Worm (Caenorhabditis elegans) whole organism, young adult: Measurements from ENCODE around the gene C13B4.1.

ENCODE experiments used
- B0019.2 ChIP-seq: fragments of 200-800 bp; sonication (Bioruptor generic); conservative IDR thresholded peaks from 2 replicates; pipeline ENCODE4 v1.3.6; 2022; ENCODE audit warnings: missing genetic modification reagents, missing genetic modification characterization, missing compliant biosample characterization
- C06A6.2 ChIP-seq: fragments of 200-800 bp; sonication (Bioruptor generic); conservative IDR thresholded peaks from 2 replicates; pipeline ENCODE4 v1.3.6; 2022; ENCODE audit warnings: missing genetic modification characterization, missing compliant biosample characterization
- C17E4.6 ChIP-seq: fragments of 200-800 bp; sonication (Bioruptor generic); IDR thresholded peaks from 2 replicates; pipeline ENCODE4 v1.3.6; 2022; ENCODE audit warnings: missing genetic modification reagents, missing genetic modification characterization, missing compliant biosample characterization
- F10E7.11 ChIP-seq: sonication (generic microtip); optimal IDR thresholded peaks from 2 replicates; lab custom pipeline; 2017; ENCODE audit warnings: mild to moderate bottlenecking, missing genetic modification characterization, moderate library complexity, missing compliant biosample characterization
- F52B5.7 ChIP-seq: sonication (generic microtip); optimal IDR thresholded peaks from 2 replicates; lab custom pipeline; 2016; ENCODE audit warnings: mild to moderate bottlenecking, missing genetic modification characterization, missing compliant biosample characterization
- F57A8.1 ChIP-seq: fragments of 200-800 bp; sonication (Bioruptor generic); optimal IDR thresholded peaks from 2 replicates; lab custom pipeline; 2018; ENCODE audit warnings: mild to moderate bottlenecking, missing genetic modification characterization, moderate library complexity, missing compliant biosample characterization
- T07F8.4 ChIP-seq: sonication (generic microtip); optimal IDR thresholded peaks from 2 replicates; lab custom pipeline; 2016; ENCODE audit warnings: mild to moderate bottlenecking, missing genetic modification characterization, moderate library complexity, missing compliant biosample characterization
- T26A5.8 ChIP-seq: sonication (generic microtip); optimal IDR thresholded peaks from 2 replicates; lab custom pipeline; 2016; ENCODE audit warnings: missing genetic modification characterization, missing compliant biosample characterization
- ZK185.1 ChIP-seq: sonication (generic microtip); optimal IDR thresholded peaks from 2 replicates; lab custom pipeline; 2016; ENCODE audit warnings: mild to moderate bottlenecking, missing genetic modification characterization, missing compliant biosample characterization; ENCODE audit not compliant: poor library complexity, severe bottlenecking
- atf-7 ChIP-seq: sonication (generic microtip); optimal IDR thresholded peaks from 2 replicates; lab custom pipeline; 2017; ENCODE audit warnings: mild to moderate bottlenecking, missing genetic modification characterization, missing compliant biosample characterization
- attf-3 ChIP-seq: fragments of 200-800 bp; sonication (Bioruptor generic); conservative IDR thresholded peaks from 2 replicates; pipeline ENCODE4 v1.3.6; 2022; ENCODE audit warnings: missing genetic modification reagents, missing genetic modification characterization, missing compliant biosample characterization
- attf-6 ChIP-seq: fragments of 200-800 bp; sonication (Bioruptor generic); IDR thresholded peaks from 2 replicates; pipeline ENCODE4 v1.3.6; 2022; ENCODE audit warnings: missing genetic modification reagents, missing genetic modification characterization, missing compliant biosample characterization
- cebp-1 ChIP-seq, 2 experiments: fragments of 200-800 bp in 1 of 2; sonication (Bioruptor generic) in 1 of 2; sonication (generic microtip) in 1 of 2; IDR thresholded peaks in 1 of 2; optimal IDR thresholded peaks in 1 of 2; 2 replicates each; pipeline versions ENCODE4 v1.3.6 to Lab custom; 2017 to 2022; ENCODE audit warnings: missing compliant biosample characterization in 2 of 2, missing genetic modification characterization in 2 of 2, mild to moderate bottlenecking in 1 of 2, missing genetic modification reagents in 1 of 2, moderate library complexity in 1 of 2
- ceh-91 ChIP-seq: fragments of 200-800 bp; sonication (Bioruptor generic); IDR thresholded peaks from 2 replicates; pipeline ENCODE4 v1.3.6; 2022; ENCODE audit warnings: missing genetic modification reagents, missing genetic modification characterization, missing compliant biosample characterization
- die-1 ChIP-seq: sonication (generic microtip); optimal IDR thresholded peaks from 2 replicates; lab custom pipeline; 2016; ENCODE audit warnings: missing genotype, mild to moderate bottlenecking, missing genetic modification characterization, missing compliant biosample characterization
- dox-1 ChIP-seq: fragments of 200-800 bp; sonication (Bioruptor generic); IDR thresholded peaks from 2 replicates; pipeline ENCODE4 v1.3.6; 2022; ENCODE audit warnings: missing genetic modification reagents, missing genetic modification characterization, missing compliant biosample characterization
- egrh-3 ChIP-seq: fragments of 200-800 bp; sonication (Bioruptor generic); IDR thresholded peaks from 2 replicates; pipeline ENCODE4 v1.3.6; 2022; ENCODE audit warnings: missing genetic modification reagents, missing genetic modification characterization, missing compliant biosample characterization
- fkh-3 ChIP-seq: sonication (generic microtip); optimal IDR thresholded peaks from 2 replicates; lab custom pipeline; 2016; ENCODE audit warnings: mild to moderate bottlenecking, missing genetic modification characterization, missing compliant biosample characterization
- him-1 ChIP-seq: sonication (generic microtip); optimal IDR thresholded peaks from 2 replicates; lab custom pipeline; 2016; ENCODE audit warnings: missing genotype, missing genetic modification reagents, missing genetic modification characterization, missing compliant biosample characterization
- hlh-26 ChIP-seq: fragments of 200-800 bp; sonication (Bioruptor generic); conservative IDR thresholded peaks from 2 replicates; pipeline ENCODE4 v1.3.6; 2022; ENCODE audit warnings: missing genetic modification reagents, missing genetic modification characterization, missing compliant biosample characterization
- hmg-1.2 ChIP-seq: fragments of 200-800 bp; sonication (Bioruptor generic); IDR thresholded peaks from 2 replicates; pipeline ENCODE4 v1.3.6; 2022; ENCODE audit warnings: missing genetic modification reagents, missing genetic modification characterization, missing compliant biosample characterization
- hsf-1 ChIP-seq: fragments of 200-800 bp; sonication (Bioruptor generic); IDR thresholded peaks from 2 replicates; pipeline ENCODE4 v1.3.6; 2022; ENCODE audit warnings: missing genetic modification reagents, missing genetic modification characterization, missing compliant biosample characterization
- let-526 ChIP-seq: fragments of 200-800 bp; sonication (Bioruptor generic); IDR thresholded peaks from 2 replicates; pipeline ENCODE4 v1.3.6; 2022; ENCODE audit warnings: missing genetic modification reagents, missing genetic modification characterization, missing compliant biosample characterization
- lin-40 ChIP-seq: sonication (generic microtip); optimal IDR thresholded peaks from 2 replicates; lab custom pipeline; 2016; ENCODE audit warnings: missing genetic modification characterization, mild to moderate bottlenecking, missing compliant biosample characterization, missing genotype, missing genetic modification reagents
- lsl-1 ChIP-seq: fragments of 200-800 bp; sonication (Bioruptor generic); optimal IDR thresholded peaks from 2 replicates; lab custom pipeline; 2018; ENCODE audit warnings: mild to moderate bottlenecking, missing genetic modification characterization, moderate library complexity, missing compliant biosample characterization
- madf-6 ChIP-seq: fragments of 200-800 bp; sonication (Bioruptor generic); IDR thresholded peaks from 2 replicates; pipeline ENCODE4 v1.3.6; 2022; ENCODE audit warnings: missing genetic modification reagents, missing genetic modification characterization, missing compliant biosample characterization
- mes-4 ChIP-seq: sonication (generic microtip); optimal IDR thresholded peaks from 2 replicates; lab custom pipeline; 2016; ENCODE audit warnings: missing genotype, missing genetic modification characterization, missing compliant biosample characterization
- mxl-1 ChIP-seq: sonication (generic microtip); optimal IDR thresholded peaks from 2 replicates; lab custom pipeline; 2016; ENCODE audit warnings: missing genetic modification characterization, missing compliant biosample characterization
- nfya-2 ChIP-seq: fragments of 200-800 bp; sonication (Bioruptor generic); IDR thresholded peaks from 2 replicates; pipeline ENCODE4 v1.3.6; 2022; ENCODE audit warnings: missing genetic modification reagents, missing genetic modification characterization, missing compliant biosample characterization
- nfyb-1 ChIP-seq: fragments of 200-800 bp; sonication (Bioruptor generic); IDR thresholded peaks from 2 replicates; pipeline ENCODE4 v1.3.6; 2022; ENCODE audit warnings: missing genetic modification reagents, missing genetic modification characterization, missing compliant biosample characterization
- nhr-27 ChIP-seq: fragments of 200-800 bp; sonication (Bioruptor generic); optimal IDR thresholded peaks from 2 replicates; lab custom pipeline; 2018; ENCODE audit warnings: mild to moderate bottlenecking, missing genetic modification characterization, moderate library complexity, missing compliant biosample characterization
- nhr-80 ChIP-seq: sonication (generic microtip); optimal IDR thresholded peaks from 2 replicates; lab custom pipeline; 2016; ENCODE audit warnings: missing genetic modification characterization, missing compliant biosample characterization
- nhr-90 ChIP-seq: sonication (generic microtip); optimal IDR thresholded peaks from 2 replicates; lab custom pipeline; 2016; ENCODE audit warnings: missing genotype, mild to moderate bottlenecking, missing genetic modification characterization, missing compliant biosample characterization
- pbrm-1 ChIP-seq: fragments of 200-800 bp; sonication (Bioruptor generic); IDR thresholded peaks from 2 replicates; pipeline ENCODE4 v1.3.6; 2022; ENCODE audit warnings: missing genetic modification reagents, missing genetic modification characterization, missing compliant biosample characterization
- sdz-38 ChIP-seq: sonication (generic microtip); optimal IDR thresholded peaks from 2 replicates; lab custom pipeline; 2016; ENCODE audit warnings: missing genotype, missing genetic modification characterization, missing compliant biosample characterization
- snpc-1.1 ChIP-seq: sonication (generic microtip); optimal IDR thresholded peaks from 2 replicates; lab custom pipeline; 2017; ENCODE audit warnings: missing genetic modification characterization, mild to moderate bottlenecking, missing compliant biosample characterization, antibody characterized with exemption, moderate library complexity, missing genotype, missing genetic modification reagents; ENCODE audit not compliant: insufficient read depth
- snpc-1.3 ChIP-seq: sonication (generic microtip); optimal IDR thresholded peaks from 2 replicates; lab custom pipeline; 2017; ENCODE audit warnings: missing genetic modification characterization, mild to moderate bottlenecking, missing compliant biosample characterization, antibody characterized with exemption, moderate library complexity, missing genotype, missing genetic modification reagents; ENCODE audit not compliant: insufficient read depth
- sptf-2 ChIP-seq: fragments of 200-800 bp; sonication (Bioruptor generic); optimal IDR thresholded peaks from 2 replicates; lab custom pipeline; 2018; ENCODE audit warnings: mild to moderate bottlenecking, missing genetic modification characterization, missing compliant biosample characterization
- tbp1 ChIP-seq: fragments of 200-800 bp; sonication (Bioruptor generic); optimal IDR thresholded peaks from 2 replicates; lab custom pipeline; 2018; ENCODE audit warnings: mild to moderate bottlenecking, missing genetic modification characterization, missing compliant biosample characterization
- tlf-1 ChIP-seq: fragments of 200-800 bp; sonication (Bioruptor generic); optimal IDR thresholded peaks from 2 replicates; lab custom pipeline; 2018; ENCODE audit warnings: mild to moderate bottlenecking, missing genetic modification characterization, missing compliant biosample characterization
- unc-62 ChIP-seq: fragments of 150-350 bp; optimal IDR thresholded peaks from 2 replicates; lab custom pipeline; 2014; ENCODE audit warnings: missing biosample characterization, missing genetic modification reagents, missing genetic modification characterization
- xnd-1 ChIP-seq: sonication (generic microtip); optimal IDR thresholded peaks from 2 replicates; lab custom pipeline; 2016; ENCODE audit warnings: missing genotype, missing genetic modification reagents, missing genetic modification characterization, missing compliant biosample characterization
- zfh-2 ChIP-seq: fragments of 200-800 bp; sonication (Bioruptor generic); conservative IDR thresholded peaks from 2 replicates; pipeline ENCODE4 v1.3.6; 2022; ENCODE audit warnings: missing genetic modification reagents, missing genetic modification characterization, missing compliant biosample characterization
- ztf-18 ChIP-seq: sonication (generic microtip); optimal IDR thresholded peaks from 2 replicates; lab custom pipeline; 2016; ENCODE audit warnings: missing genotype, mild to moderate bottlenecking, missing genetic modification characterization, missing compliant biosample characterization
- ztf-25 ChIP-seq: fragments of 200-800 bp; sonication (Bioruptor generic); IDR thresholded peaks from 2 replicates; pipeline ENCODE4 v1.3.6; 2022; ENCODE audit warnings: missing genetic modification reagents, missing genetic modification characterization, missing compliant biosample characterization
- ztf-3 ChIP-seq: fragments of 200-800 bp; sonication (Bioruptor generic); optimal IDR thresholded peaks from 2 replicates; lab custom pipeline; 2018; ENCODE audit warnings: mild to moderate bottlenecking, missing genetic modification characterization, missing compliant biosample characterization
- ztf-6 ChIP-seq: fragments of 200-800 bp; sonication (Bioruptor generic); IDR thresholded peaks from 2 replicates; pipeline ENCODE4 v1.3.6; 2022; ENCODE audit warnings: missing genetic modification reagents, missing genetic modification characterization, missing compliant biosample characterization

C13B4.1 gene

DNA sequence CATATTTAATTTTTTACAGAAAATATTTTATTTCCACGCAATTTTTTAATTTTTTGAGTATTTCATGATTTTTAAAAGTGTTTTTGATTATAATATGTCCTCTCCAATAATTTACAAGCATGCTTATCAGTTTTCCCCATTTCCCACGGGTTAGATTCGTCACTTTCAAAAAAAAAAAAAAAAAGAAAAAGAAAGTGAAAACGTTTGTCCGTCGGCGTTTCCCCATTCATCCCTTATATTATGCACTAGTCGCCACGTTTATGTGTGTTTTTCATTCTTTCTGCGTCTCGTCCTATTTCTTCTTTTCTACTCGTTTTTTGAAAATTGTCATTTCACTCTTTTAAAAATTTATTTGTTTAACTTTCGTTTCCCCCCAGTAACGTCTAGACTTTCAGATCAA is 10.0 kb upstream of the C13B4.1 start, which contains the start of gene vnut-1:
Gene vnut-1, plus strand, starts transcription at position 396 of the 400 bp plus-strand sequence.
- TF ChIP-seq pbrm-1 (GFP tag; lab: Robert Waterston, UW): no peak
- TF ChIP-seq let-526 (GFP tag; lab: Robert Waterston, UW): no peak
- peak; percentile 24 for TF ChIP-seq ztf-18
- TF ChIP-seq nfya-2: no peak
- no peak for TF ChIP-seq nfyb-1 (GFP tag; lab: Robert Waterston, UW)
- TF ChIP-seq tlf-1 (GFP tag; lab: Kevin White, UChicago): no peak
- TF ChIP-seq dox-1 (GFP tag; lab: Robert Waterston, UW): no peak
- no peak for TF ChIP-seq snpc-1.3 (tag; lab: Kevin White, UChicago)
- no peak for TF ChIP-seq mes-4 (tag; lab: Kevin White, UChicago)
- peak; percentile 5 for TF ChIP-seq lin-40 (tag; lab: Kevin White, UChicago)
- TF ChIP-seq xnd-1 (tag; lab: Kevin White, UChicago): no peak
- no peak for TF ChIP-seq sptf-2 (GFP tag; lab: Kevin White, UChicago)
- no peak for TF ChIP-seq hmg-1.2
- no peak for TF ChIP-seq T07F8.4
- no peak for TF ChIP-seq C17E4.6
- no peak for TF ChIP-seq snpc-1.1
- no peak for TF ChIP-seq attf-6 (GFP tag; lab: Robert Waterston, UW)
- TF ChIP-seq egrh-3 (GFP tag; lab: Robert Waterston, UW): no peak
- peak; percentile 72 for TF ChIP-seq nhr-80 (tag; lab: Kevin White, UChicago)
- no peak for TF ChIP-seq ztf-25 (GFP tag; lab: Robert Waterston, UW)
- no peak for TF ChIP-seq unc-62 (GFP tag; lab: Kevin White, UChicago)

DNA sequence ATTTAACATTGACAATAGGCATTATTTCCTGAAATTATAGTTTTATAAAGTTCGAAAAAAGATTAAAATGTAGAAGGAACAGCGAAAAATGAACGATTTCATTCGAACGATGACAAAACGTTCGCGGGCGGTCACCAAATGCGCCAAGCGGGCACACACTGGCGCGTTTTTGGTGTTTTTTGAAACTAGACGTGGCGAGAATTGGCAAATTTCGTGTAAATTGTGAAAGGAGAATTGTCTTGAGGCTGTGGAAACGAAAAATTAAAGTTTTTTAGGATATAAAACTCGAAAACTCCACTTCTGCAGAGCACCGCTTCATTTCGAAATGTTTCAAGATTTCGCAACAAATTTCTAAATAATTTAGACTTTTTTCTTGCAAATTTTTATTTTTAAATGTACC is 9.2 kb upstream of the C13B4.1 start, which contains the start of gene usp-14:
Gene usp-14, minus strand, starts transcription at position 28 of the 400 bp plus-strand sequence.
- TF ChIP-seq F10E7.11 (tag; lab: Kevin White, UChicago): no peak
- TF ChIP-seq atf-7 (tag; lab: Kevin White, UChicago): no peak
- TF ChIP-seq ceh-91: peak; percentile 13; the same call in 1 of the 2 replicates
- no peak for TF ChIP-seq F52B5.7 (tag; lab: Kevin White, UChicago)
- TF ChIP-seq attf-3 (GFP tag; lab: Robert Waterston, UW): no peak
- peak; percentile 18 for TF ChIP-seq tlf-1 (GFP tag; lab: Kevin White, UChicago)
- peak; percentile 62 for TF ChIP-seq pbrm-1 (GFP tag; lab: Robert Waterston, UW)
- no peak for TF ChIP-seq ztf-25 (GFP tag; lab: Robert Waterston, UW)
- TF ChIP-seq egrh-3 (GFP tag; lab: Robert Waterston, UW): no peak
- TF ChIP-seq ztf-3 (GFP tag; lab: Kevin White, UChicago): no peak
- no peak for TF ChIP-seq nhr-90
- no peak for TF ChIP-seq nhr-27 (tag; lab: Kevin White, UChicago)
- no peak for TF ChIP-seq zfh-2 (GFP tag; lab: Robert Waterston, UW)
- peak; percentile 79 for TF ChIP-seq madf-6 (GFP tag; lab: Robert Waterston, UW)
- TF ChIP-seq F57A8.1: no peak
- TF ChIP-seq C06A6.2 (GFP tag; lab: Robert Waterston, UW): no peak
- TF ChIP-seq die-1 (tag; lab: Kevin White, UChicago): no peak
- TF ChIP-seq mxl-1 (tag; lab: Kevin White, UChicago): no peak
- no peak for TF ChIP-seq ztf-6
- no peak for TF ChIP-seq B0019.2 (GFP tag; lab: Robert Waterston, UW)
- no peak for TF ChIP-seq T26A5.8 (tag; lab: Kevin White, UChicago)
- TF ChIP-seq sptf-2 (GFP tag; lab: Kevin White, UChicago): no peak
- TF ChIP-seq lsl-1 (GFP tag; lab: Kevin White, UChicago): peak; percentile 35
- TF ChIP-seq fkh-3 (tag; lab: Kevin White, UChicago): no peak
- TF ChIP-seq tbp1 (GFP tag; lab: Kevin White, UChicago): peak; percentile 49
- TF ChIP-seq him-1 (tag; lab: Kevin White, UChicago): no peak
- TF ChIP-seq cebp-1 (GFP tag; IDR thresholded peaks at IDR 0.05; lab: Robert Waterston, UW): peak; percentile 54
- peak; percentile 94 for TF ChIP-seq cebp-1 (tag; optimal IDR thresholded peaks at IDR 0.05; lab: Kevin White, UChicago)
- TF ChIP-seq nhr-80 (tag; lab: Kevin White, UChicago): peak; percentile 17
- TF ChIP-seq sdz-38: no peak
- no peak for TF ChIP-seq ZK185.1 (tag; lab: Kevin White, UChicago)
- no peak for TF ChIP-seq hlh-26 (GFP tag; lab: Robert Waterston, UW)
- TF ChIP-seq hsf-1: no peak
